Worm (Caenorhabditis elegans) whole organism, young adult: Measurements from ENCODE around the gene cpin-1.
A peak's percentile ranks its signal among the peaks of the same experiment; 100 is the strongest.

Source experiments
- B0035.1 ChIP-seq: sonication (generic microtip); optimal IDR thresholded peaks from 2 replicates; lab custom pipeline; 2016; ENCODE audit warnings: missing genetic modification characterization, mild to moderate bottlenecking, missing compliant biosample characterization, missing genotype, missing genetic modification reagents
- D2030.7 ChIP-seq: fragments of 200-800 bp; sonication (Bioruptor generic); IDR thresholded peaks from 2 replicates; pipeline ENCODE4 v1.3.6; 2022; ENCODE audit warnings: missing genetic modification reagents, missing genetic modification characterization, missing compliant biosample characterization
- F10E7.11 ChIP-seq: sonication (generic microtip); optimal IDR thresholded peaks from 2 replicates; lab custom pipeline; 2017; ENCODE audit warnings: mild to moderate bottlenecking, missing genetic modification characterization, moderate library complexity, missing compliant biosample characterization
- F39B2.1 ChIP-seq: fragments of 200-800 bp; sonication (Bioruptor generic); IDR thresholded peaks from 2 replicates; pipeline ENCODE4 v1.3.6; 2022; ENCODE audit warnings: missing genetic modification reagents, missing genetic modification characterization, missing compliant biosample characterization
- K12H6.12 ChIP-seq: fragments of 200-800 bp; sonication (Bioruptor generic); optimal IDR thresholded peaks from 2 replicates; lab custom pipeline; 2018; ENCODE audit warnings: mild to moderate bottlenecking, missing genetic modification characterization, missing compliant biosample characterization
- T07F8.4 ChIP-seq: sonication (generic microtip); optimal IDR thresholded peaks from 2 replicates; lab custom pipeline; 2016; ENCODE audit warnings: mild to moderate bottlenecking, missing genetic modification characterization, moderate library complexity, missing compliant biosample characterization
- Y53F4B.3 ChIP-seq: fragments of 200-800 bp; sonication (Bioruptor generic); IDR thresholded peaks from 2 replicates; pipeline ENCODE4 v1.3.6; 2022; ENCODE audit warnings: missing genetic modification reagents, missing genetic modification characterization, missing compliant biosample characterization
- Y56A3A.18 ChIP-seq: fragments of 200-800 bp; sonication (Bioruptor generic); IDR thresholded peaks from 2 replicates; pipeline ENCODE4 v1.3.6; 2022; ENCODE audit warnings: missing genetic modification reagents, missing genetic modification characterization, missing compliant biosample characterization
- akir-1 ChIP-seq: fragments of 200-800 bp; sonication (Bioruptor generic); optimal IDR thresholded peaks from 2 replicates; lab custom pipeline; 2018; ENCODE audit warnings: mild to moderate bottlenecking, missing genetic modification characterization, moderate library complexity, missing compliant biosample characterization
- ama-1 ChIP-seq, 3 experiments: fragments of 150-350 bp in 1 of 3; sonication (generic microtip) in 2 of 3; optimal IDR thresholded peaks; 2 replicates each; lab custom pipeline; 2014 to 2018; ENCODE audit warnings: missing biosample characterization in 2 of 3, missing genetic modification characterization in 2 of 3, missing genetic modification reagents in 2 of 3
- aptf-2 ChIP-seq: fragments of 200-800 bp; sonication (Bioruptor generic); conservative IDR thresholded peaks from 2 replicates; pipeline ENCODE4 v1.3.6; 2022; ENCODE audit warnings: missing genetic modification reagents, missing genetic modification characterization, missing compliant biosample characterization
- atf-7 ChIP-seq: sonication (generic microtip); optimal IDR thresholded peaks from 2 replicates; lab custom pipeline; 2017; ENCODE audit warnings: mild to moderate bottlenecking, missing genetic modification characterization, missing compliant biosample characterization
- ceh-40 ChIP-seq: fragments of 200-800 bp; sonication (Bioruptor generic); IDR thresholded peaks from 2 replicates; pipeline ENCODE4 v1.3.6; 2022; ENCODE audit warnings: missing genetic modification characterization, missing compliant biosample characterization
- ceh-58 ChIP-seq: fragments of 200-800 bp; sonication (Bioruptor generic); IDR thresholded peaks from 2 replicates; pipeline ENCODE4 v1.3.6; 2022; ENCODE audit warnings: missing genetic modification characterization, missing compliant biosample characterization
- die-1 ChIP-seq: sonication (generic microtip); optimal IDR thresholded peaks from 2 replicates; lab custom pipeline; 2016; ENCODE audit warnings: missing genotype, mild to moderate bottlenecking, missing genetic modification characterization, missing compliant biosample characterization
- dox-1 ChIP-seq: fragments of 200-800 bp; sonication (Bioruptor generic); IDR thresholded peaks from 2 replicates; pipeline ENCODE4 v1.3.6; 2022; ENCODE audit warnings: missing genetic modification reagents, missing genetic modification characterization, missing compliant biosample characterization
- dpl-1 ChIP-seq: fragments of 150-350 bp; optimal IDR thresholded peaks from 2 replicates; lab custom pipeline; 2014; ENCODE audit warnings: missing biosample characterization, missing genetic modification reagents, missing genetic modification characterization
- egl-18 ChIP-seq: fragments of 200-800 bp; sonication (Bioruptor generic); IDR thresholded peaks from 2 replicates; pipeline ENCODE4 v1.3.6; 2022; ENCODE audit warnings: missing genetic modification reagents, missing genetic modification characterization, missing compliant biosample characterization
- egl-44 ChIP-seq: fragments of 200-800 bp; sonication (Bioruptor generic); IDR thresholded peaks from 2 replicates; pipeline ENCODE4 v1.3.6; 2022; ENCODE audit warnings: missing genetic modification reagents, missing genetic modification characterization, missing compliant biosample characterization
- gei-17 ChIP-seq: fragments of 200-800 bp; sonication (Bioruptor generic); optimal IDR thresholded peaks from 2 replicates; lab custom pipeline; 2018; ENCODE audit warnings: mild to moderate bottlenecking, missing genetic modification characterization, missing compliant biosample characterization
- him-1 ChIP-seq: sonication (generic microtip); optimal IDR thresholded peaks from 2 replicates; lab custom pipeline; 2016; ENCODE audit warnings: missing genotype, missing genetic modification reagents, missing genetic modification characterization, missing compliant biosample characterization
- hlh-12 ChIP-seq: sonication (generic microtip); optimal IDR thresholded peaks from 2 replicates; lab custom pipeline; 2016; ENCODE audit warnings: missing genetic modification characterization, missing compliant biosample characterization
- hmg-20 ChIP-seq: fragments of 200-800 bp; sonication (Bioruptor generic); IDR thresholded peaks from 2 replicates; pipeline ENCODE4 v1.3.6; 2022; ENCODE audit warnings: missing genetic modification reagents, missing genetic modification characterization, missing compliant biosample characterization
- hsf-1 ChIP-seq: fragments of 200-800 bp; sonication (Bioruptor generic); IDR thresholded peaks from 2 replicates; pipeline ENCODE4 v1.3.6; 2022; ENCODE audit warnings: missing genetic modification reagents, missing genetic modification characterization, missing compliant biosample characterization
- let-526 ChIP-seq: fragments of 200-800 bp; sonication (Bioruptor generic); IDR thresholded peaks from 2 replicates; pipeline ENCODE4 v1.3.6; 2022; ENCODE audit warnings: missing genetic modification reagents, missing genetic modification characterization, missing compliant biosample characterization
- lin-26 ChIP-seq: fragments of 200-800 bp; sonication (Bioruptor generic); IDR thresholded peaks from 2 replicates; pipeline ENCODE4 v1.3.6; 2022; ENCODE audit warnings: missing genetic modification reagents, missing genetic modification characterization, missing compliant biosample characterization
- lin-35 ChIP-seq, 3 experiments: fragments of 150-350 bp in 2 of 3; sonication (generic microtip) in 1 of 3; optimal IDR thresholded peaks; 2 replicates each; lab custom pipeline; 2014 to 2018; ENCODE audit warnings: missing biosample characterization in 3 of 3, missing genetic modification characterization in 3 of 3, missing genetic modification reagents in 3 of 3
- lin-54 ChIP-seq: fragments of 200-800 bp; sonication (Bioruptor generic); optimal IDR thresholded peaks from 2 replicates; lab custom pipeline; 2018; ENCODE audit warnings: mild to moderate bottlenecking, missing genetic modification characterization, missing compliant biosample characterization
- lsl-1 ChIP-seq: fragments of 200-800 bp; sonication (Bioruptor generic); optimal IDR thresholded peaks from 2 replicates; lab custom pipeline; 2018; ENCODE audit warnings: mild to moderate bottlenecking, missing genetic modification characterization, moderate library complexity, missing compliant biosample characterization
- madf-3 ChIP-seq: fragments of 200-800 bp; sonication (Bioruptor generic); IDR thresholded peaks from 2 replicates; pipeline ENCODE4 v1.3.6; 2022; ENCODE audit warnings: missing genetic modification reagents, missing genetic modification characterization, missing compliant biosample characterization
- madf-6 ChIP-seq: fragments of 200-800 bp; sonication (Bioruptor generic); IDR thresholded peaks from 2 replicates; pipeline ENCODE4 v1.3.6; 2022; ENCODE audit warnings: missing genetic modification reagents, missing genetic modification characterization, missing compliant biosample characterization
- mes-4 ChIP-seq: sonication (generic microtip); optimal IDR thresholded peaks from 2 replicates; lab custom pipeline; 2016; ENCODE audit warnings: missing genotype, missing genetic modification characterization, missing compliant biosample characterization
- nhr-120 ChIP-seq: fragments of 200-800 bp; sonication (Bioruptor generic); IDR thresholded peaks from 2 replicates; pipeline ENCODE4 v1.3.6; 2022; ENCODE audit warnings: missing genetic modification characterization, missing compliant biosample characterization
- nhr-80 ChIP-seq: sonication (generic microtip); optimal IDR thresholded peaks from 2 replicates; lab custom pipeline; 2016; ENCODE audit warnings: missing genetic modification characterization, missing compliant biosample characterization
- pha-4 ChIP-seq: fragments of 150-350 bp; sonication (generic microtip); optimal IDR thresholded peaks from 2 replicates; lab custom pipeline; 2014; ENCODE audit warnings: missing biosample characterization, missing genetic modification reagents, missing genetic modification characterization
- rcor-1 ChIP-seq: fragments of 200-800 bp; sonication (Bioruptor generic); IDR thresholded peaks from 2 replicates; pipeline ENCODE4 v1.3.6; 2022; ENCODE audit warnings: missing genetic modification reagents, missing genetic modification characterization, missing compliant biosample characterization
- somi-1 ChIP-seq: fragments of 200-800 bp; sonication (Bioruptor generic); optimal IDR thresholded peaks from 2 replicates; lab custom pipeline; 2018; ENCODE audit warnings: mild to moderate bottlenecking, missing genetic modification characterization, missing compliant biosample characterization
- sptf-2 ChIP-seq: fragments of 200-800 bp; sonication (Bioruptor generic); optimal IDR thresholded peaks from 2 replicates; lab custom pipeline; 2018; ENCODE audit warnings: mild to moderate bottlenecking, missing genetic modification characterization, missing compliant biosample characterization
- tlf-1 ChIP-seq: fragments of 200-800 bp; sonication (Bioruptor generic); optimal IDR thresholded peaks from 2 replicates; lab custom pipeline; 2018; ENCODE audit warnings: mild to moderate bottlenecking, missing genetic modification characterization, missing compliant biosample characterization
- unc-130 ChIP-seq: sonication (generic microtip); optimal IDR thresholded peaks from 2 replicates; lab custom pipeline; 2016; ENCODE audit warnings: missing genetic modification reagents, missing genetic modification characterization, missing compliant biosample characterization
- zfh-2 ChIP-seq: fragments of 200-800 bp; sonication (Bioruptor generic); conservative IDR thresholded peaks from 2 replicates; pipeline ENCODE4 v1.3.6; 2022; ENCODE audit warnings: missing genetic modification reagents, missing genetic modification characterization, missing compliant biosample characterization
- ztf-26 ChIP-seq: sonication (generic microtip); optimal IDR thresholded peaks from 2 replicates; lab custom pipeline; 2017; ENCODE audit warnings: missing genetic modification characterization, missing compliant biosample characterization

cpin-1 gene

DNA sequence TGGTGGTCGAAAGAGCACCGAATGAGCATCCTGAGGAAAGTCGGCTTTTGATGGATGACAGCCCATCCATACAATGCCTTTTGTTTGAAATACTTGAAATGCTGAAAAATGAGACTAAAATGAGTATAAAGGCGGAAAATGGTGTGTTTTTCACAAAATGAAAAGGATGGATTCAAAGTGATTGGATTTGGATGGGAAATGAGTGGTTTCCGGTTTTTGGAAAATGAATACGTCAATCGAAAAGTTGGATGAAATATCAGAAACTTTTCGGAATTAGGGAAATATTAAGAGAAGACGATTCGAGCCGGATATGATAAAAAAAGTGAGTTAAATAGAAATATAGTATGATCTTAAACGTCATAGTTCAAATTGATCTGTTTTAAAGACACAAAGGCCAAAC lies 16.9 kb downstream of the cpin-1 start, which contains the start of gene F38E11.6:
Gene F38E11.6, minus strand, starts transcription at position 101 of the 400 bp plus-strand sequence.
- TF ChIP-seq ceh-40 (GFP tag; lab: Robert Waterston, UW) (no peak), sptf-2 (GFP tag; lab: Kevin White, UChicago) (no peak)

DNA sequence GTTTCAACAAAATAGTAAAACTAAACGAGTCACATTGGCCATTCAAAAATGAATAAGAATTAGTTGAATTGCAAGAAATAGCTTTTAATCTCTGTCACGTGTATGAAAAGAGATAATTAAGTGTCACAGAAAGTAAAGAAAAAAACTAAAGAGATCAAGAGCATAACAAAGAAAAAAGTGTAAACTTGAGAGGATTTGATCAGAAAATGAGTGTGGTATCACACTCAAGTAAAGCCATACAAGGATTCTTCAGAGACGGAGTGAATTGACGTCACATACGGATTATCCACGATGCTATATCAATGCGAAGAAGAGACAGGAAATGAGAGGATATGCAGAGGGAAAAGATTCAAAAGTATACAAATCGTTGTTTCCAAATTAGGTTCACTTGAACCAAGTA lies 18.8 kb downstream of the cpin-1 start:
- no peak for TF ChIP-seq mes-4 (tag; lab: Kevin White, UChicago)
- no peak for TF ChIP-seq D2030.7
- no peak for TF ChIP-seq akir-1 (GFP tag; lab: Kevin White, UChicago)
- no peak for TF ChIP-seq F39B2.1
- TF ChIP-seq hsf-1 (GFP tag; lab: Robert Waterston, UW), result no peak
- no peak for TF ChIP-seq K12H6.12 (tag; lab: Kevin White, UChicago)
- no peak for TF ChIP-seq lsl-1
- TF ChIP-seq nhr-80 (tag; lab: Kevin White, UChicago), result no peak
- no peak for TF ChIP-seq somi-1
- TF ChIP-seq egl-44 (GFP tag; lab: Robert Waterston, UW), result no peak
- TF ChIP-seq tlf-1 (GFP tag; lab: Kevin White, UChicago), result no peak
- no peak for TF ChIP-seq lin-54 (GFP tag; lab: Kevin White, UChicago)
- TF ChIP-seq zfh-2 (GFP tag; lab: Robert Waterston, UW), result no peak
- no peak for TF ChIP-seq ama-1 (optimal IDR thresholded peaks at IDR 0.05; lab: Kevin White, UChicago)
- TF ChIP-seq ama-1 (GFP tag; optimal IDR thresholded peaks at IDR 0.05; lab: Kevin White, UChicago), result no peak
- TF ChIP-seq lin-35 (GFP tag; optimal IDR thresholded peaks at IDR 0.05; lab: Kevin White, UChicago), result no peak
- TF ChIP-seq dox-1 (GFP tag; lab: Robert Waterston, UW), result no peak
- TF ChIP-seq dpl-1 (GFP tag; lab: Kevin White, UChicago), result no peak
- TF ChIP-seq ceh-58, result no peak

DNA sequence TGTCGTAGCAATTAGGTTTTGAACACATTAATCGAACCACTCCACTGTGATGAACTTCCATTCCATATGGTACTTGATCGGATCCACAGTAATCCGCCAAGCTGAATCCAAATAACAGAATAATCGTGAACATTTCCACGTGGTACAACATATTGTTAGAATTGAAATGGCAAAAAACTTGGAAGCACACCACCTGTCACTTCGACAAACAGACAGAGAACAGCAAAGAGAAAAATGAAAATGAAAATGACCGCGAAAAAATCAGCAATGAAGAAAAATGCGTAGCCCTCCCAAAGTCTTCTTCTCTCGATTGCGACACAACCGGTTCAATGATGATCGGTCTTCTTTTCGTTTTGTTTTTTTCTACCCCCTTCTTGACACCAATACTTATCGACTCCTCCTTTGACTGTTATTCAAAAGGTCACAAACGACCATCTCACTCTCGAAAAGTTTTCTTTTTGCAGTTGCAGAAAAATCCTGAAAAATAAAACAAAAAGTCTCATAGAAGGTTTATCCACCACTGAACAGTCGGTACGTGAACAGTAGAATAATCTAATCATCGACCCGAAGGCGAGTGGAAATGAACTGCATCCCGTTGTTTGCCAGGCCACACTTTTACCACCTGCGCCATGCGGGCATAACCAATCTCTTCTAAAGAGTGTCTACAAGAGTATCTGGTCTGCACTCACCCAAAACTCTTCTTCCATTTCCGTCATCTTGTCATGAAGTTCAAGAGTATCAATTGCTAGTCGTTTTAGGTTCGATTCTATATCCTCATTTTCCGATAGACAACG lies 26.9 kb downstream of the cpin-1 start, which contains the start of gene wrt-3:
Gene wrt-3, minus strand, starts transcription at position 322 of the 794 bp plus-strand sequence.
- peak; percentile 19 for TF ChIP-seq dpl-1 (GFP tag; lab: Kevin White, UChicago)
- TF ChIP-seq egl-18, result peak; percentile 62; the same call in 1 of the 2 replicates
- 0 out of 2 replicates have a peak, but pooled peaks have one; percentile 80 for TF ChIP-seq ceh-58
- TF ChIP-seq nhr-80 (tag; lab: Kevin White, UChicago), result peak; percentile 50
- TF ChIP-seq him-1 (tag; lab: Kevin White, UChicago), result peak; percentile 96
- peak; percentile 84 for TF ChIP-seq madf-3 (GFP tag; lab: Robert Waterston, UW)
- 0 out of 2 replicates have a peak, but pooled peaks have one; percentile 15 for TF ChIP-seq aptf-2 (GFP tag; lab: Robert Waterston, UW)
- peak; percentile 73 for TF ChIP-seq D2030.7
- TF ChIP-seq madf-6 (GFP tag; lab: Robert Waterston, UW), result no peak
- peak in 1 of 3 experiments; percentile 7 for TF ChIP-seq lin-35 (GFP tag; optimal IDR thresholded peaks at IDR 0.05; lab: Kevin White, UChicago)
- TF ChIP-seq Y53F4B.3 (GFP tag; lab: Robert Waterston, UW), result no peak
- TF ChIP-seq atf-7 (tag; lab: Kevin White, UChicago), result peak; percentile 66
- no peak for TF ChIP-seq gei-17 (GFP tag; lab: Kevin White, UChicago)
- no peak for TF ChIP-seq let-526 (GFP tag; lab: Robert Waterston, UW)
- TF ChIP-seq lin-26, result peak; percentile 98
- peak; percentile 77 for TF ChIP-seq rcor-1 (GFP tag; lab: Robert Waterston, UW)
- TF ChIP-seq nhr-120 (GFP tag; lab: Robert Waterston, UW), result 0 out of 2 replicates have a peak, but pooled peaks have one; percentile 82
- TF ChIP-seq ama-1 (optimal IDR thresholded peaks at IDR 0.05; lab: Kevin White, UChicago), result no peak
- peak; percentile 74 to 96 for TF ChIP-seq ama-1 (GFP tag; optimal IDR thresholded peaks at IDR 0.05; lab: Kevin White, UChicago)
- TF ChIP-seq hmg-20, result peak; percentile 78; the same call in 1 of the 2 replicates
- TF ChIP-seq hsf-1 (GFP tag; lab: Robert Waterston, UW), result peak; percentile 55; the same call in 1 of the 2 replicates
- peak; percentile 87 for TF ChIP-seq mes-4 (tag; lab: Kevin White, UChicago)
- TF ChIP-seq T07F8.4 (tag; lab: Kevin White, UChicago), result peak; percentile 88
- peak; percentile 97 for TF ChIP-seq die-1 (tag; lab: Kevin White, UChicago)
- TF ChIP-seq Y56A3A.18 (GFP tag; lab: Robert Waterston, UW), result no peak; the same call in 1 of the 2 replicates
- peak; percentile 80 for TF ChIP-seq ztf-26 (tag; lab: Kevin White, UChicago)
- TF ChIP-seq somi-1, result peak; percentile 66
- TF ChIP-seq F10E7.11 (tag; lab: Kevin White, UChicago), result no peak
- TF ChIP-seq B0035.1, result peak; percentile 68
- TF ChIP-seq pha-4, result no peak
- TF ChIP-seq unc-130, result peak; percentile 62
- peak; percentile 75 for TF ChIP-seq lin-54 (GFP tag; lab: Kevin White, UChicago)
- TF ChIP-seq akir-1 (GFP tag; lab: Kevin White, UChicago), result peak; percentile 79
- peak; percentile 90 for TF ChIP-seq hlh-12 (tag; lab: Kevin White, UChicago)
